Worm (Caenorhabditis elegans): Measurements from ENCODE around the gene F09E10.6.

F09E10.6 gene

ce11 chrX:1497581-1497980, at the start of gene F09E10.6:
Gene F09E10.6, minus strand, starts transcription at chrX:1497681.
- TF ChIP-seq ama-1 (optimal IDR thresholded peaks at IDR 0.05) = no peak
- no peak for TF ChIP-seq tbx-11 (GFP tag; IDR thresholded peaks at IDR 0.05)
- TF ChIP-seq hmg-4 (GFP tag; optimal IDR thresholded peaks at IDR 0.05) = no peak
- TF ChIP-seq tbx-37 (GFP tag; conservative IDR thresholded peaks at IDR 0.05) = no peak
- no peak for TF ChIP-seq aly-1 (tag; optimal IDR thresholded peaks at IDR 0.05)
- no peak for TF ChIP-seq tra-4 (tag; optimal IDR thresholded peaks at IDR 0.05)
- no peak for TF ChIP-seq ceh-13 (GFP tag; optimal IDR thresholded peaks at IDR 0.05)
- no peak for TF ChIP-seq hmbx-1 (tag; optimal IDR thresholded peaks at IDR 0.05)
- no peak for TF ChIP-seq pes-1 (GFP tag; IDR thresholded peaks at IDR 0.05)

- no peak for TF ChIP-seq hmbx-1 (tag; optimal IDR thresholded peaks at IDR 0.05)
- TF ChIP-seq hmg-4 (GFP tag; optimal IDR thresholded peaks at IDR 0.05) = no peak
- no peak for TF ChIP-seq F13C5.2 (tag; optimal IDR thresholded peaks at IDR 0.05)
- TF ChIP-seq tbx-11 (GFP tag; IDR thresholded peaks at IDR 0.05) = no peak
- no peak for TF ChIP-seq aly-1 (tag; optimal IDR thresholded peaks at IDR 0.05)
- TF ChIP-seq ceh-36 (tag; optimal IDR thresholded peaks at IDR 0.05) = no peak
- no peak for TF ChIP-seq ets-7 (tag; optimal IDR thresholded peaks at IDR 0.05)
- no peak for TF ChIP-seq ama-1 (optimal IDR thresholded peaks at IDR 0.05)
- no peak for TF ChIP-seq scrt-1 (GFP tag; IDR thresholded peaks at IDR 0.05)
- no peak for TF ChIP-seq pes-1 (GFP tag; IDR thresholded peaks at IDR 0.05)
- TF ChIP-seq flt-1 (GFP tag; IDR thresholded peaks at IDR 0.05) = no peak
- no peak for TF ChIP-seq tbx-37 (GFP tag; conservative IDR thresholded peaks at IDR 0.05)
- TF ChIP-seq hnd-1 (tag; optimal IDR thresholded peaks at IDR 0.05) = no peak
- no peak for TF ChIP-seq ceh-13 (GFP tag; optimal IDR thresholded peaks at IDR 0.05)
- no peak for TF ChIP-seq B0310.2 (tag; optimal IDR thresholded peaks at IDR 0.05)
- TF ChIP-seq tra-4 (tag; optimal IDR thresholded peaks at IDR 0.05) = no peak
Observed at ce11 chrX:1546878-1547555, 49.5 kb upstream of the F09E10.6 start, which contains the start of gene K06A9.1. Gene K06A9.1, plus strand, starts transcription at chrX:1547505.

- TF ChIP-seq hmg-4 (GFP tag; optimal IDR thresholded peaks at IDR 0.05) (no peak), F13C5.2 (tag; optimal IDR thresholded peaks at IDR 0.05) (no peak), tbx-37 (GFP tag; conservative IDR thresholded peaks at IDR 0.05) (no peak), sea-1 (GFP tag; conservative IDR thresholded peaks at IDR 0.05) (no peak), scrt-1 (GFP tag; IDR thresholded peaks at IDR 0.05) (no peak), ceh-13 (GFP tag; optimal IDR thresholded peaks at IDR 0.05) (no peak), flt-1 (GFP tag; IDR thresholded peaks at IDR 0.05) (no peak), hmbx-1 (tag; optimal IDR thresholded peaks at IDR 0.05) (no peak), tbx-11 (GFP tag; IDR thresholded peaks at IDR 0.05) (no peak), tra-4 (tag; optimal IDR thresholded peaks at IDR 0.05) (no peak)
Observed at ce11 chrX:1543432-1543831, 46.0 kb upstream of the F09E10.6 start.

DNA sequence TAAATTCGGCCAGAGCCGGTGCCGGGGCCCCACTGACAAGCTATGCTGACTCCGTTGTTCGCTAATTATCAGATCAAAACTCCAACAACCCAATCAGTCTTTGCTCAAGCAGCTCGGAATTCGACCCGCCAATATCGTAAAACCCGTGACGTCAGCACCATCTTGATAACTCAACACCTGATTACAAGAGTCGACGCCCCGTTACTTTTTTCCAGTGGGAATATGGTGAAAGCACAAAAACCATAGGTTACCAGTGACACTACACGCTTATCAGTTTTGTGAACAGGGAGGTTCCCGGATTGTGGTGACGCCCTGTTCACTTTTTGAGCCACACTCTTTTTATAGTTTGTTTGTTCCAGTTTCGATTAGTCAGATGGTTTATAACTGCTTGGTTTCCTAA, 43.6 kb upstream of the F09E10.6 start:
- TF ChIP-seq ama-1 (optimal IDR thresholded peaks at IDR 0.05) (no peak), flt-1 (GFP tag; IDR thresholded peaks at IDR 0.05) (no peak), aly-1 (tag; optimal IDR thresholded peaks at IDR 0.05) (no peak), ceh-36 (tag; optimal IDR thresholded peaks at IDR 0.05) (no peak), B0310.2 (tag; optimal IDR thresholded peaks at IDR 0.05) (no peak), hmbx-1 (tag; optimal IDR thresholded peaks at IDR 0.05) (no peak), ceh-13 (GFP tag; optimal IDR thresholded peaks at IDR 0.05) (no peak), pes-1 (GFP tag; IDR thresholded peaks at IDR 0.05) (no peak)

ce11 chrX:1538830-1539229, 41.3 kb upstream of the F09E10.6 start:
- TF ChIP-seq F13C5.2 (tag; optimal IDR thresholded peaks at IDR 0.05) = no peak
- TF ChIP-seq ceh-13 (GFP tag; optimal IDR thresholded peaks at IDR 0.05) = no peak
- TF ChIP-seq sea-1 (GFP tag; conservative IDR thresholded peaks at IDR 0.05) = no peak
- TF ChIP-seq hmbx-1 (tag; optimal IDR thresholded peaks at IDR 0.05) = no peak

DNA sequence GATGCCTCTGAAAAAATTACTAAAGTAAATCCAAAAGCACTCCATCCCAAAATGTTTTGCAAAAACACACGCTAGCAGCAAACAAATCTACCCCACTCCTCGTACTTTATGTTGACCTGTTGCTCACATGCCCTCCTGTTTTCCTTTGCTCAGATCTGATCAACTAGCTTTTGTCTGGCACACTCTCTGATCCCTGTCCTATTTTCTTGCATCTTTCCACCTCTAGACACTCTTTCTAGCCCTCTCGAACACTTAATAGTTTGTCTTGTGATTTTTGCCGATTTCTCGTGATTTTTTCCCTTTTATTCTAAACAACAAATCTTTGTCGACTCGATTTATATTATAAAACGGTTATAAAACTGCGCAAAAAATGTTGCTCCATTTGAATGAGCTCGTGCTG, 38.7 kb upstream of the F09E10.6 start, which contains the start of gene K06A9.2:
TSS of gene K06A9.2 (plus strand) at position 229 of the 400 bp plus-strand sequence.
- TF ChIP-seq hmg-4 (GFP tag; optimal IDR thresholded peaks at IDR 0.05) (no peak), ceh-36 (tag; optimal IDR thresholded peaks at IDR 0.05) (no peak), tbx-37 (GFP tag; conservative IDR thresholded peaks at IDR 0.05) (no peak), tbx-11 (GFP tag; IDR thresholded peaks at IDR 0.05) (no peak), aly-1 (tag; optimal IDR thresholded peaks at IDR 0.05) (no peak), flt-1 (GFP tag; IDR thresholded peaks at IDR 0.05) (no peak), ceh-13 (GFP tag; optimal IDR thresholded peaks at IDR 0.05) (no peak), B0310.2 (tag; optimal IDR thresholded peaks at IDR 0.05) (no peak), pes-1 (GFP tag; IDR thresholded peaks at IDR 0.05) (no peak), hnd-1 (tag; optimal IDR thresholded peaks at IDR 0.05) (no peak)

ce11 chrX:1535261-1535660, 37.8 kb upstream of the F09E10.6 start, which contains the start of gene K06A9.3:
Gene K06A9.3, minus strand, starts transcription at chrX:1535361.
- TF ChIP-seq hmg-4 (GFP tag; optimal IDR thresholded peaks at IDR 0.05) (no peak), flt-1 (GFP tag; IDR thresholded peaks at IDR 0.05) (no peak), sea-1 (GFP tag; conservative IDR thresholded peaks at IDR 0.05) (no peak), hmbx-1 (tag; optimal IDR thresholded peaks at IDR 0.05) (no peak), ceh-13 (GFP tag; optimal IDR thresholded peaks at IDR 0.05) (no peak), B0310.2 (tag; optimal IDR thresholded peaks at IDR 0.05) (no peak), ets-7 (tag; optimal IDR thresholded peaks at IDR 0.05) (no peak), scrt-1 (GFP tag; IDR thresholded peaks at IDR 0.05) (no peak), aly-1 (tag; optimal IDR thresholded peaks at IDR 0.05) (no peak), pes-1 (GFP tag; IDR thresholded peaks at IDR 0.05) (no peak)

ce11 chrX:1529013-1529412, 31.5 kb upstream of the F09E10.6 start:
- TF ChIP-seq ceh-13 (GFP tag; optimal IDR thresholded peaks at IDR 0.05) (no peak), hmg-4 (GFP tag; optimal IDR thresholded peaks at IDR 0.05) (peak; percentile 47)

Measured in whole organism, early embryonic.